Fruit fly (Drosophila melanogaster) whole organism, embryonic: ENCODE results near the gene CG34266.
A peak's percentile ranks its signal among the peaks of the same experiment; 100 is the strongest.

Experiments used
- Aef1 ChIP-seq: fragments of 200-800 bp; sonication (Bioruptor generic); IDR thresholded peaks from 3 replicates; pipeline ENCODE4 v1.3.6; 2022; ENCODE audit warnings: missing biosample characterization, missing genetic modification characterization
- Blimp-1 ChIP-seq: fragments of 200-800 bp; sonication (Bioruptor generic); optimal IDR thresholded peaks from 3 replicates; lab custom pipeline; 2018; ENCODE audit warnings: missing biosample characterization, missing genetic modification characterization, mild to moderate bottlenecking, moderate library complexity, missing genetic modification reagents
- CG11695 ChIP-seq: fragments of 200-800 bp; sonication (Bioruptor generic); IDR thresholded peaks from 3 replicates; pipeline ENCODE4 v1.3.6; 2022; ENCODE audit warnings: missing biosample characterization, missing genetic modification characterization
- CG12391 ChIP-seq: fragments of 200-800 bp; sonication (Bioruptor generic); optimal IDR thresholded peaks from 3 replicates; lab custom pipeline; 2018; ENCODE audit warnings: missing biosample characterization, mild to moderate bottlenecking, missing genetic modification characterization, moderate library complexity
- CG15073 ChIP-seq: fragments of 200-800 bp; sonication (Bioruptor generic); optimal IDR thresholded peaks from 2 replicates; lab custom pipeline; 2016; ENCODE audit warnings: missing biosample characterization, missing genetic modification characterization
- CG16815 ChIP-seq: fragments of 200-800 bp; sonication (Bioruptor generic); optimal IDR thresholded peaks from 3 replicates; lab custom pipeline; 2017; ENCODE audit warnings: missing biosample characterization, mild to moderate bottlenecking, missing genetic modification characterization
- CG18619 ChIP-seq: fragments of 200-800 bp; sonication (Bioruptor generic); optimal IDR thresholded peaks from 3 replicates; lab custom pipeline; 2017; ENCODE audit warnings: missing biosample characterization, mild to moderate bottlenecking, missing genetic modification characterization
- CG34422 ChIP-seq: fragments of 200-800 bp; sonication (Bioruptor generic); IDR thresholded peaks from 3 replicates; pipeline ENCODE4 v1.3.6; 2022; ENCODE audit warnings: missing biosample characterization, missing genetic modification characterization
- CG42726 ChIP-seq: fragments of 200-800 bp; sonication (Bioruptor generic); IDR thresholded peaks from 2 replicates; pipeline ENCODE4 v1.3.6; 2022; ENCODE audit warnings: missing biosample characterization, missing genetic modification characterization; ENCODE audit not compliant: partially characterized antibody
- CG8765 ChIP-seq: fragments of 200-800 bp; sonication (Bioruptor generic); IDR thresholded peaks from 2 replicates; pipeline ENCODE4 v1.3.6; 2022; ENCODE audit warnings: missing biosample characterization, missing genetic modification characterization
- Deaf1 ChIP-seq: fragments of 200-800 bp; optimal IDR thresholded peaks from 3 replicates; lab custom pipeline; 2019; ENCODE audit warnings: missing biosample characterization, mild to moderate bottlenecking, missing genetic modification characterization, moderate library complexity
- Gsc ChIP-seq: fragments of 200-800 bp; sonication (Bioruptor generic); IDR thresholded peaks from 2 replicates; pipeline ENCODE4 v1.3.6; 2022; ENCODE audit warnings: missing biosample characterization, missing genetic modification characterization
- Jarid2 ChIP-seq: fragments of 200-800 bp; sonication (Bioruptor generic); optimal IDR thresholded peaks from 3 replicates; lab custom pipeline; 2017; ENCODE audit warnings: mild to moderate bottlenecking, missing biosample characterization, missing genetic modification reagents, missing genetic modification characterization
- NFAT ChIP-seq: fragments of 200-800 bp; sonication (Bioruptor generic); IDR thresholded peaks from 2 replicates; pipeline ENCODE4 v1.3.6; 2022; ENCODE audit warnings: missing biosample characterization, missing genetic modification characterization
- Nf-YC ChIP-seq: fragments of 200-800 bp; optimal IDR thresholded peaks from 3 replicates; lab custom pipeline; 2019; ENCODE audit warnings: missing biosample characterization, mild to moderate bottlenecking, missing genetic modification characterization, moderate library complexity
- Scr ChIP-seq: fragments of 200-800 bp; sonication (Bioruptor generic); IDR thresholded peaks from 2 replicates; pipeline ENCODE4 v1.3.6; 2022; ENCODE audit warnings: missing biosample characterization, missing genetic modification characterization; ENCODE audit not compliant: partially characterized antibody
- Trl ChIP-seq, 3 experiments: fragments of >200 bp in 2 of 3; fragments of 200-800 bp in 1 of 3; sonication (Bioruptor generic) in 1 of 3; optimal IDR thresholded peaks; 2 replicates in 1 of 3; 3 replicates in 2 of 3; lab custom pipeline; 2016 to 2017; ENCODE audit warnings: missing biosample characterization in 1 of 3, missing genetic modification characterization in 1 of 3
- amos ChIP-seq: fragments of 200-800 bp; sonication (Bioruptor generic); IDR thresholded peaks from 2 replicates; pipeline ENCODE4 v1.3.6; 2022; ENCODE audit warnings: missing biosample characterization, missing genetic modification characterization; ENCODE audit not compliant: partially characterized antibody
- bbx ChIP-seq: fragments of 200-800 bp; sonication (Bioruptor generic); IDR thresholded peaks from 2 replicates; pipeline ENCODE4 v1.3.6; 2022; ENCODE audit warnings: missing biosample characterization, missing genetic modification characterization; ENCODE audit not compliant: partially characterized antibody
- cad ChIP-seq: fragments of >200 bp; optimal IDR thresholded peaks from 2 replicates; lab custom pipeline; 2017; ENCODE audit warnings: missing biosample characterization, missing genetic modification characterization
- cg ChIP-seq: fragments of 200-800 bp; sonication (Bioruptor generic); optimal IDR thresholded peaks from 3 replicates; lab custom pipeline; 2019; ENCODE audit warnings: missing biosample characterization, mild to moderate bottlenecking, missing genetic modification characterization, moderate library complexity
- chinmo ChIP-seq: fragments of 200-800 bp; sonication (Bioruptor generic); IDR thresholded peaks from 4 replicates; pipeline ENCODE4 v1.3.6; 2022; ENCODE audit warnings: missing biosample characterization, missing genetic modification characterization; ENCODE audit not compliant: partially characterized antibody
- chm ChIP-seq: fragments of 200-800 bp; sonication (Bioruptor generic); IDR thresholded peaks from 2 replicates; pipeline ENCODE4 v1.3.6; 2022; ENCODE audit warnings: missing biosample characterization, missing genetic modification characterization
- cwo ChIP-seq: fragments of 200-800 bp; sonication (Bioruptor generic); optimal IDR thresholded peaks from 3 replicates; lab custom pipeline; 2017; ENCODE audit warnings: missing biosample characterization, missing genetic modification characterization, mild to moderate bottlenecking, moderate library complexity, missing genetic modification reagents
- da ChIP-seq: fragments of 200-800 bp; sonication (Bioruptor generic); optimal IDR thresholded peaks from 2 replicates; lab custom pipeline; 2016; ENCODE audit warnings: missing biosample characterization, missing genetic modification characterization
- ems ChIP-seq: fragments of 200-800 bp; sonication (Bioruptor generic); optimal IDR thresholded peaks from 3 replicates; lab custom pipeline; 2016; ENCODE audit warnings: missing biosample characterization, missing genetic modification characterization
- exex ChIP-seq: fragments of 200-800 bp; sonication (Bioruptor generic); optimal IDR thresholded peaks from 4 replicates; lab custom pipeline; 2018; ENCODE audit warnings: missing biosample characterization, mild to moderate bottlenecking, missing genetic modification characterization, moderate library complexity
- insv ChIP-seq, 2 experiments: fragments of 200-800 bp; sonication (Bioruptor generic); optimal IDR thresholded peaks; 3 replicates each; lab custom pipeline; 2016 to 2018; ENCODE audit warnings: missing biosample characterization in 2 of 2, missing genetic modification characterization in 2 of 2
- kni ChIP-seq: fragments of 200-800 bp; sonication (Bioruptor generic); optimal IDR thresholded peaks from 3 replicates; lab custom pipeline; 2017; ENCODE audit warnings: mild to moderate bottlenecking, missing biosample characterization, missing genetic modification reagents, missing genetic modification characterization
- maf-S ChIP-seq: fragments of 200-800 bp; sonication (Bioruptor generic); optimal IDR thresholded peaks from 2 replicates; lab custom pipeline; 2016; ENCODE audit warnings: missing biosample characterization, missing genetic modification characterization
- nom ChIP-seq: fragments of 200-800 bp; sonication (Bioruptor generic); optimal IDR thresholded peaks from 2 replicates; lab custom pipeline; 2017; ENCODE audit warnings: missing biosample characterization, missing genetic modification characterization, mild to moderate bottlenecking, moderate library complexity, missing genetic modification reagents
- otp ChIP-seq: fragments of 200-800 bp; sonication (Bioruptor generic); IDR thresholded peaks from 3 replicates; pipeline ENCODE4, ENCODE4 v1.3.6; 2022; ENCODE audit warnings: missing biosample characterization, missing genetic modification characterization
- pb ChIP-seq: fragments of 200-800 bp; sonication (Bioruptor generic); optimal IDR thresholded peaks from 3 replicates; lab custom pipeline; 2016; ENCODE audit warnings: missing biosample characterization, missing genetic modification characterization
- sens ChIP-seq: fragments of 200-800 bp; sonication (Bioruptor generic); peaks from one replicate; lab custom pipeline; 2016; ENCODE audit warnings: missing biosample characterization, missing genetic modification characterization
- sisA ChIP-seq: fragments of 200-800 bp; sonication (Bioruptor generic); IDR thresholded peaks from 2 replicates; pipeline ENCODE4 v1.3.6; 2022; ENCODE audit warnings: missing biosample characterization, missing genetic modification characterization
- so ChIP-seq: fragments of 200-800 bp; sonication (Bioruptor generic); IDR thresholded peaks from 3 replicates; pipeline ENCODE4 v1.3.6; 2022; ENCODE audit warnings: missing biosample characterization, missing genetic modification characterization
- usp ChIP-seq: fragments of >200 bp; optimal IDR thresholded peaks from 2 replicates; lab custom pipeline; 2017; ENCODE audit warnings: missing biosample characterization, missing genetic modification characterization
- vfl ChIP-seq: fragments of 200-800 bp; sonication (Bioruptor generic); optimal IDR thresholded peaks from 2 replicates; lab custom pipeline; 2016; ENCODE audit warnings: missing biosample characterization, missing genetic modification characterization
- zen2 ChIP-seq: fragments of 200-800 bp; sonication (Bioruptor generic); IDR thresholded peaks from 3 replicates; pipeline ENCODE4 v1.3.6; 2022; ENCODE audit warnings: missing biosample characterization, missing genetic modification characterization; ENCODE audit not compliant: partially characterized antibody

Gene CG34266

DNA sequence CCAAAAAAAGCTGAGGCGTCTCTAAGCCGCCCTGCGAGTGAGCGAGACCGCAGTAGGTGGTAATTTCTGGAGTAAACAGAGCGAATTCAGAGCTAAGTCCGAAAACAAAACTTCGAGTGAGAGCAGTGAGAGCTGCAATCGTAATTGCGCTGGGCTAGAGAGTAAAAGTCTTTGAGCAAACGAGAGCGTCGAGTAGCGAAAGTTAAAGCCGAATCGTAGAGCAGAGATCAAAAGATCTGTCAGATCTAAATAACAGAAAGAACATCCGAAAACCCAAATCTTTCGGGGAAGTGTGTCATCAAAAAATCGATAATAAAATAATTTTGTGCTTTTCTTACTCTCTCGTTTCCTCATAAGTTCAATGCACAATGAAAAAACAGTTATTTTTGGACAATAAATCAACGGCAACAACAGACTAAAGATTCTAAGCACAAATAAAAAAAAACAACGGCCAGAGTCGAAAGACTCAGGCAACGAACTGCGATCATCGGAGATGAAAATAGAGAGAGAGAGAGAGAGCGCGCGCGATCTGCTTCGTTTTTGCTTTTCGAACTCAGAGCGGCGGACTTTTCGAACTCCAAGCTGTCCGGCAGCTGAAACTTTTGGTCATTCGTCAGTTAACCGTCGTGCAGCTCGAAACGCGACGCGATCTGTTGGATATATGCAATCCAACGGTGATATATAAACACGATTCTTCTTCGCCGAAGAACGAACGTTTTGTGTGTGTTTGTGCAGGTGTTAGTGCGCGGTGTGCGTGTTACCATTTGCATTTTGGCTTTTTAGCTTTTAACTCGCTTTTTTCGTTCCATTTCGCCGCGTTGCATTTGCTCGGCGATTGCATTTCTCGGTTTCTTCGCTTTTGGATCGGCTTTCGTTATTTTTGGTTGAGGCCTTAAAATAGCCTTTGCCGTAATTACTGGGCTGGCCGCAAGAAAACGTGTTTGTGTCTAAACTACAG lies 14.8 kb downstream of the CG34266 start, which contains the start of gene RhoGEF64C:
TSS of gene RhoGEF64C (plus strand) at position 607 of the 958 bp plus-strand sequence.
- TF ChIP-seq ems (GFP tag; lab: Kevin White, UChicago) (no peak), Gsc (GFP tag; lab: Robert Waterston, UW) (no peak), da (GFP tag; lab: Kevin White, UChicago) (no peak), Jarid2 (GFP tag; lab: Kevin White, UChicago) (peak; percentile 68), nom (GFP tag; lab: Kevin White, UChicago) (peak; percentile 21), usp (GFP tag; lab: Kevin White, UChicago) (no peak), vfl (no peak), Blimp-1 (GFP tag; lab: Kevin White, UChicago) (peak; percentile 79), CG42726 (GFP tag; lab: Robert Waterston, UW) (0 out of 2 replicates have a peak, but pooled peaks have one; percentile 15), Scr (GFP tag; lab: Robert Waterston, UW) (no peak), kni (peak; percentile 48), otp (GFP tag; lab: Robert Waterston, UW) (peak; percentile 44; the same call in 1 of the 3 replicates), NFAT (GFP tag; lab: Robert Waterston, UW) (no peak), Deaf1 (tag; lab: Kevin White, UChicago) (peak; percentile 54), cwo (GFP tag; lab: Kevin White, UChicago) (no peak), sens (GFP tag; lab: Kevin White, UChicago) (peak; percentile 68), pb (GFP tag; lab: Kevin White, UChicago) (no peak), CG11695 (GFP tag; lab: Robert Waterston, UW) (no peak), bbx (GFP tag; lab: Robert Waterston, UW) (peak; percentile 18; the same call in 1 of the 2 replicates), amos (GFP tag; lab: Robert Waterston, UW) (peak; percentile 11; the same call in 1 of the 2 replicates), chm (0 out of 2 replicates have a peak, but pooled peaks have one; percentile 9), Aef1 (GFP tag; lab: Robert Waterston, UW) (no peak), CG34422 (GFP tag; lab: Robert Waterston, UW) (0 out of 3 replicates have a peak, but pooled peaks have one; percentile 28), insv (GFP tag; optimal IDR thresholded peaks at IDR 0.05; lab: Kevin White, UChicago) (no peak), chinmo (GFP tag; lab: Robert Waterston, UW) (peak; percentile 70; the same call in 2 of the 4 replicates), CG16815 (GFP tag; lab: Kevin White, UChicago) (no peak), CG8765 (GFP tag; lab: Robert Waterston, UW) (no peak), cad (no peak), Nf-YC (tag; lab: Kevin White, UChicago) (no peak), sisA (no peak), cg (GFP tag; lab: Kevin White, UChicago) (peak; percentile 34), zen2 (GFP tag; lab: Robert Waterston, UW) (0 out of 3 replicates have a peak, but pooled peaks have one; percentile 19), Trl (optimal IDR thresholded peaks at IDR 0.05; lab: Kevin White, UChicago) (peak; percentile 50 to 71), Trl (GFP tag; optimal IDR thresholded peaks at IDR 0.05; lab: Kevin White, UChicago) (no peak), CG18619 (GFP tag; lab: Kevin White, UChicago) (no peak), maf-S (GFP tag; lab: Kevin White, UChicago) (no peak), CG12391 (tag; lab: Kevin White, UChicago) (no peak), exex (tag; lab: Kevin White, UChicago) (no peak), so (GFP tag; lab: Robert Waterston, UW) (no peak), CG15073 (GFP tag; lab: Kevin White, UChicago) (no peak)
